Worm (Caenorhabditis elegans) whole organism, early embryonic: Measurements from ENCODE around the gene spr-3.

Experiments used
- B0310.2 ChIP-seq: sonication (generic microtip); optimal IDR thresholded peaks from 2 replicates; lab custom pipeline; 2016; ENCODE audit warnings: mild to moderate bottlenecking, missing genetic modification characterization, missing compliant biosample characterization
- aly-1 ChIP-seq: sonication (generic microtip); optimal IDR thresholded peaks from 2 replicates; lab custom pipeline; 2016; ENCODE audit warnings: missing genetic modification characterization, missing compliant biosample characterization
- ama-1 ChIP-seq: fragments of 150-350 bp; optimal IDR thresholded peaks from 2 replicates; lab custom pipeline; 2014
- ceh-13 ChIP-seq: fragments of 200-800 bp; sonication (Bioruptor generic); optimal IDR thresholded peaks from 2 replicates; lab custom pipeline; 2018; ENCODE audit warnings: mild to moderate bottlenecking, missing genetic modification characterization, missing compliant biosample characterization
- ceh-36 ChIP-seq: sonication (generic microtip); optimal IDR thresholded peaks from 2 replicates; lab custom pipeline; 2016; ENCODE audit warnings: missing genetic modification characterization, inconsistent platforms, missing compliant biosample characterization
- ets-7 ChIP-seq: sonication (generic microtip); optimal IDR thresholded peaks from 2 replicates; lab custom pipeline; 2016; ENCODE audit warnings: missing genotype, missing genetic modification characterization, missing compliant biosample characterization
- flt-1 ChIP-seq: fragments of 200-800 bp; sonication (Bioruptor generic); IDR thresholded peaks from 2 replicates; pipeline ENCODE4 v1.3.6; 2022; ENCODE audit warnings: missing genetic modification characterization, missing compliant biosample characterization
- hmbx-1 ChIP-seq: sonication (generic microtip); optimal IDR thresholded peaks from 2 replicates; lab custom pipeline; 2016; ENCODE audit warnings: mild to moderate bottlenecking, missing genetic modification characterization, missing compliant biosample characterization
- hmg-4 ChIP-seq: fragments of 200-800 bp; sonication (Bioruptor generic); optimal IDR thresholded peaks from 2 replicates; lab custom pipeline; 2018; ENCODE audit warnings: mild to moderate bottlenecking, missing genetic modification characterization, missing compliant biosample characterization
- hnd-1 ChIP-seq: sonication (generic microtip); optimal IDR thresholded peaks from 2 replicates; lab custom pipeline; 2016; ENCODE audit warnings: missing genetic modification characterization, missing compliant biosample characterization
- pes-1 ChIP-seq: fragments of 200-800 bp; sonication (Bioruptor generic); IDR thresholded peaks from 2 replicates; pipeline ENCODE4 v1.3.6; 2022; ENCODE audit warnings: missing genetic modification reagents, missing genetic modification characterization, missing compliant biosample characterization
- sea-1 ChIP-seq: fragments of 200-800 bp; sonication (Bioruptor generic); conservative IDR thresholded peaks from 2 replicates; pipeline ENCODE4 v1.3.6; 2022; ENCODE audit warnings: missing genetic modification characterization, missing compliant biosample characterization
- tbx-11 ChIP-seq: fragments of 200-800 bp; sonication (Bioruptor generic); IDR thresholded peaks from 2 replicates; pipeline ENCODE4 v1.3.6; 2022; ENCODE audit warnings: missing genetic modification characterization, missing compliant biosample characterization
- tbx-37 ChIP-seq: fragments of 200-800 bp; sonication (Bioruptor generic); conservative IDR thresholded peaks from 2 replicates; pipeline ENCODE4 v1.3.6; 2022; ENCODE audit warnings: missing genetic modification reagents, missing genetic modification characterization, missing compliant biosample characterization
- tra-4 ChIP-seq: sonication (generic microtip); optimal IDR thresholded peaks from 2 replicates; lab custom pipeline; 2017; ENCODE audit warnings: missing genetic modification characterization, missing compliant biosample characterization

The spr-3 gene

DNA sequence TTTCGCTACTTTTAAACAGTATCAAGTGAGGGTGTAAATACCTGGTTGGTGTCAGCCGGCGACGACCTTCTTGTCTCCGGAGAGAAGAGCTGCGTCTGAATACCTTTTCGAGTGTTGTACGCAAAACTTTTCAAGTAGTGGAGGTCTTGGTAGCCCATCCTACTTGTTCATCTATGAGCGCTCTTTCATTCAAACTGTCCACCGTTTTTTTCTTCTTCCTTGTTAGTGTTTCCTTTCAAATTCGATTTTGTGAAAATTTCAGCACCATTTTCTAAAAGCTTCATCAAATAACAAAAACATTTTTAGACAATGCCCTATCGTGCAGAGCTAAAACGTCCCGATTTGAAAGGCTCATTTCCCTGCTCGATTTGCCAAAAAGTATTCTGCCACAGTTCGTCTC lies 40.5 kb downstream of the spr-3 start, which contains the start of gene ham-2:
TSS of gene ham-2 (plus strand) at position 301 of the 400 bp plus-strand sequence.
- TF ChIP-seq ceh-13 (GFP tag; lab: Kevin White, UChicago) (no peak), flt-1 (GFP tag; lab: Robert Waterston, UW) (no peak), B0310.2 (tag; lab: Kevin White, UChicago) (no peak)

DNA sequence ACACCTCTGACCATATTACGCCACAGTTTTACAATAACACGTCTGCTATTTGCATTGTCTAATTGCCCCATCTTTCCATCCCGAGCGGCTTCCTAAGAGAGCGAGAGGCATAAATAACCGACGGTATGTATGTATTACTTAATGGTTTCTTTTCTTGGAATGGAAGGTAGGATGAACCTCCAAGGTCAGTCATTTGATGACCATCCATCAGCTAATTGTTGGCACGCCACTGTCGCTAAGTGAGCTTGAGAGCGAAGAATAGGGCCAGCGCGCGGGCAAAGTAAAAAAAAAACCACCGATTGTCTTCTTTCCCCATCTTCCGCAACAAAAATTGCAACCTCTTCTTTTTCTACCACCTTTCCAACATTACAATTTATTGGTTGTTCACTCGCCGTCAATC lies 42.1 kb downstream of the spr-3 start:
- TF ChIP-seq tbx-37 (GFP tag; lab: Robert Waterston, UW) (no peak), hnd-1 (no peak), flt-1 (GFP tag; lab: Robert Waterston, UW) (no peak), ceh-13 (GFP tag; lab: Kevin White, UChicago) (no peak), aly-1 (tag; lab: Kevin White, UChicago) (no peak), pes-1 (GFP tag; lab: Robert Waterston, UW) (no peak)

DNA sequence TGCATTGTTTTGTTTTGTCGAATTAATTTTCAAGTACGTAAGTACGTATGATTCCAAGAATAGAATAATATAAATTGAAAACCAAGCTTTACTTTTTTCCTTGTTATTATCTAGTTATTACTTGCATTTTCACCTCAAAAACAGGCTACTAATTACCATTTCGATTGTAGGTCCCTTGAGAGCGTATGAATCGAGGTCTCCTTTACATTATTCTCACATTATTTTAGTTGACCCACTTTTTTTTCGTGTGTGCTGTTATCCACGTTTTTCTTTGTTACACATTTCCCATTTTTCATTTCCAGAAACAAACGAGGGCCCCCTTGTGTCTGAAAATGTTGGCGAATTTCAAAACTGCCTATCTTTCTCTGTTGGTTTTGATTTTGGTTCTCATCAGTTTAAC lies 48.0 kb downstream of the spr-3 start, which contains the start of gene C05E11.6:
TSS of gene C05E11.6 (plus strand) at position 301 of the 400 bp plus-strand sequence.
- TF ChIP-seq ceh-36 (tag; lab: Kevin White, UChicago) (no peak), aly-1 (tag; lab: Kevin White, UChicago) (no peak), flt-1 (GFP tag; lab: Robert Waterston, UW) (no peak), tbx-37 (GFP tag; lab: Robert Waterston, UW) (no peak), tra-4 (tag; lab: Kevin White, UChicago) (no peak), hmg-4 (no peak), sea-1 (GFP tag; lab: Robert Waterston, UW) (no peak), ama-1 (lab: Kevin White, UChicago) (no peak), ceh-13 (GFP tag; lab: Kevin White, UChicago) (no peak), B0310.2 (tag; lab: Kevin White, UChicago) (no peak), pes-1 (GFP tag; lab: Robert Waterston, UW) (no peak)

DNA sequence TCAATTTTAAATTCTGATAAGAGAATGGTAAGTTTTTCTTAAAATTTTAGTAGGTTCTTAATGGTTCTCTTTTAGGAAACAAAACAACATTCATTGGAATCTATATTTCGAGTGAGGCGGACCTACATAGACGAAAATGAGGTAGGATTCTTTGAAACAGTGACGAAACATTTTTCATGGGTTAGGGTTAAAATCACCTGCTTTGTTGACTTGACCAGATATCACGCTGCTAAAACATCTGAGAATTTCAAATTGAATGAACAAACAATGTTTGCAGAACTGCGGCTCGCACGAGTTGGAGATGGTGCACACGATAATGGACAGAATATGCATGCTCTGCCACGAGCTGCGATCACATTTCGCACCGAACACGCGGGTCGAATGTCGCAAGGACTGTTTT lies 48.4 kb downstream of the spr-3 start:
- TF ChIP-seq hmbx-1 (no peak), sea-1 (GFP tag; lab: Robert Waterston, UW) (no peak), ceh-36 (tag; lab: Kevin White, UChicago) (no peak), pes-1 (GFP tag; lab: Robert Waterston, UW) (no peak), ama-1 (lab: Kevin White, UChicago) (no peak)

DNA sequence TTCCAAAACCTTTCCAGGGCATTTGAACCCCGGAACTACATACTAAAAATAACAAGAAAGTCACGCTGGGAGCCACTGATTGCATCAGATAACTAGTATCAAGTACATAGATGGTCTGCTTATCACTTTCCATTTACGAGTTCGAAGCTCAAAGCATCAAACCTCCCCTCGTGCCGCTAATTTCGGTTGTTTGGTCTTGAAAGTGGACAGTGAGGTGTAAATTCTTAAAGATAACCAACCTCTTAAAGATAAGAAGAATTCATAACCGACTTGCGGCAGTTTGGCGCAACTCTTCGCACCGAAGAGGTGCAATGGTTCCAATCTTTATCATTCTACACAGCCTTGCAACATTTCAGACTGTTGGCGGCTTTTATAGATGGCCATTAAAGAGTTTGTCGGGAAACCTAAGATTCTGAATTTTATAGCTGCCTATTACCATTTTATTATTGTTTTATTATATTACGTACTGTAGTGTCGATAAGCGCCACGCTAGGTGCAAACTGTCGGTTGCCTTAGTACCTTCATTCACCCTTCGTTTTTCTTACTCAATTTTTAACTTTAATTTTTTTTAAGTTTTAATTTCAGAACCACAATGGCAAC lies 50.9 kb downstream of the spr-3 start, which contains the start of gene amt-4:
TSS of gene amt-4 (plus strand) at position 586 of the 600 bp plus-strand sequence.
- TF ChIP-seq aly-1 (tag; lab: Kevin White, UChicago) (no peak), tbx-11 (GFP tag; lab: Robert Waterston, UW) (no peak), ets-7 (no peak), sea-1 (GFP tag; lab: Robert Waterston, UW) (no peak), B0310.2 (tag; lab: Kevin White, UChicago) (no peak), ceh-36 (tag; lab: Kevin White, UChicago) (no peak), flt-1 (GFP tag; lab: Robert Waterston, UW) (no peak), ceh-13 (GFP tag; lab: Kevin White, UChicago) (no peak), tra-4 (tag; lab: Kevin White, UChicago) (no peak)
